Fruit fly (Drosophila melanogaster) whole organism, embryonic: Measurements from ENCODE around the gene CG42512.
A peak's percentile ranks its signal among the peaks of the same experiment; 100 is the strongest.

Source experiments
- Ada2b ChIP-seq: fragments of 200-800 bp; sonication (Bioruptor generic); IDR thresholded peaks from 2 replicates; pipeline ENCODE4 v1.3.6; 2022; ENCODE audit warnings: missing biosample characterization, missing genetic modification characterization
- CG1233 ChIP-seq: fragments of 200-800 bp; sonication (Bioruptor generic); optimal IDR thresholded peaks from 4 replicates; lab custom pipeline; 2018; ENCODE audit warnings: missing biosample characterization, mild to moderate bottlenecking, missing genetic modification characterization
- HLH3B ChIP-seq: fragments of 200-800 bp; sonication (Bioruptor generic); IDR thresholded peaks from 2 replicates; pipeline ENCODE4 v1.3.6; 2022; ENCODE audit warnings: missing biosample characterization, missing genetic modification characterization
- ewg ChIP-seq: fragments of 200-800 bp; sonication (Bioruptor generic); optimal IDR thresholded peaks from 3 replicates; lab custom pipeline; 2017; ENCODE audit warnings: mild to moderate bottlenecking, missing biosample characterization, missing genetic modification reagents, missing genetic modification characterization
- pros ChIP-seq: fragments of 200-800 bp; sonication (Bioruptor generic); optimal IDR thresholded peaks from 3 replicates; lab custom pipeline; 2019; ENCODE audit warnings: missing biosample characterization, mild to moderate bottlenecking, missing genetic modification characterization, moderate library complexity
- ro ChIP-seq: fragments of 200-800 bp; sonication (Bioruptor generic); IDR thresholded peaks from 2 replicates; pipeline ENCODE4 v1.3.6; 2022; ENCODE audit warnings: missing biosample characterization, missing genetic modification characterization
- sob ChIP-seq: fragments of 200-800 bp; sonication (Bioruptor generic); IDR thresholded peaks from 2 replicates; pipeline ENCODE4 v1.3.6; 2022; ENCODE audit warnings: missing biosample characterization, missing genetic modification characterization
- tx ChIP-seq: fragments of 200-800 bp; sonication (Bioruptor generic); optimal IDR thresholded peaks from 2 replicates; lab custom pipeline; 2016; ENCODE audit warnings: missing biosample characterization, missing genetic modification characterization

dm6 chrX:16694477-16694876, 43.3 kb downstream of the CG42512 start:
- TF ChIP-seq tx, result no peak
- TF ChIP-seq Ada2b (GFP tag; lab: Robert Waterston, UW), result 0 out of 2 replicates have a peak, but pooled peaks have one; percentile 4
- no peak for TF ChIP-seq pros
- TF ChIP-seq ewg (GFP tag; lab: Kevin White, UChicago), result no peak
- no peak for TF ChIP-seq HLH3B
- no peak for TF ChIP-seq ro
- TF ChIP-seq sob (GFP tag; lab: Robert Waterston, UW), result no peak
- no peak for TF ChIP-seq CG1233 (GFP tag; lab: Kevin White, UChicago)
